Fruit fly (Drosophila melanogaster): ENCODE measurements around the gene CG9981.

Gene CG9981

dm6 chrX:16391397-16391796 lies 13.5 kb downstream of the CG9981 start, which contains the start of the genes TH1 and mei-41 (continued):
- TF ChIP-seq CG12942 (GFP tag; optimal IDR thresholded peaks at IDR 0.05): peak; percentile 82
- no peak for TF ChIP-seq CG3281 (GFP tag; optimal IDR thresholded peaks at IDR 0.05)
- peak; percentile 94 for TF ChIP-seq CG11093 (GFP tag; IDR thresholded peaks at IDR 0.05)
- peak; percentile 65; the same call in 1 of the 2 replicates for TF ChIP-seq dimm (GFP tag; IDR thresholded peaks at IDR 0.05)
- peak; percentile 94 for TF ChIP-seq CG14710 (tag; optimal IDR thresholded peaks at IDR 0.05)
- TF ChIP-seq CG13296 (GFP tag; optimal IDR thresholded peaks at IDR 0.05): no peak
- peak; percentile 54; the same call in 1 of the 2 replicates for TF ChIP-seq unc-4 (GFP tag; IDR thresholded peaks at IDR 0.05; ENCODE audit: partially characterized antibody)
- TF ChIP-seq Bdp1 (GFP tag; optimal IDR thresholded peaks at IDR 0.05): peak; percentile 48
- peak; percentile 37; the same call in 2 of the 3 replicates for TF ChIP-seq CG16813 (GFP tag; IDR thresholded peaks at IDR 0.05; ENCODE audit: partially characterized antibody)
- TF ChIP-seq CG7987 (GFP tag; optimal IDR thresholded peaks at IDR 0.05): peak; percentile 56
- peak; percentile 94 for TF ChIP-seq CG9215 (GFP tag; IDR thresholded peaks at IDR 0.05)
- TF ChIP-seq Neu2 (GFP tag; optimal IDR thresholded peaks at IDR 0.05; ENCODE audit: borderline replicate concordance): no peak
- peak in 1 of 2 experiments; percentile 91 for TF ChIP-seq bsh (GFP tag; optimal IDR thresholded peaks at IDR 0.05)
- TF ChIP-seq crp (GFP tag; optimal IDR thresholded peaks at IDR 0.05): peak in 1 of 2 experiments; percentile 45
- peak; percentile 89 for TF ChIP-seq CG11560 (tag; IDR thresholded peaks at IDR 0.05)
- peak; percentile 93 for TF ChIP-seq ara (GFP tag; IDR thresholded peaks at IDR 0.05)
- peak; percentile 70 for TF ChIP-seq CG2116 (GFP tag; optimal IDR thresholded peaks at IDR 0.05)
- no peak; the same call in 2 of the 3 replicates for TF ChIP-seq sr (GFP tag; IDR thresholded peaks at IDR 0.05)
- peak; percentile 100 for TF ChIP-seq CG7357 (GFP tag; IDR thresholded peaks at IDR 0.05)
- TF ChIP-seq CG32772 (GFP tag; IDR thresholded peaks at IDR 0.05): peak; percentile 96
- TF ChIP-seq CG33213 (GFP tag; optimal IDR thresholded peaks at IDR 0.05): no peak
- peak; percentile 89 for TF ChIP-seq CG16815 (GFP tag; optimal IDR thresholded peaks at IDR 0.05)
- peak; percentile 43; the same call in 1 of the 2 replicates for TF ChIP-seq Bgb (GFP tag; IDR thresholded peaks at IDR 0.05; ENCODE audit: partially characterized antibody)
- TF ChIP-seq Oli (tag; optimal IDR thresholded peaks at IDR 0.05): peak; percentile 88
- TF ChIP-seq CG6791 (GFP tag; IDR thresholded peaks at IDR 0.05; ENCODE audit: partially characterized antibody): no peak
- peak; percentile 75 for TF ChIP-seq CG7271 (tag; optimal IDR thresholded peaks at IDR 0.05)
- TF ChIP-seq CG11247 (GFP tag; IDR thresholded peaks at IDR 0.05): peak; percentile 94
- TF ChIP-seq ato (GFP tag; IDR thresholded peaks at IDR 0.05; ENCODE audit: partially characterized antibody): no peak
- TF ChIP-seq CG1233 (GFP tag; optimal IDR thresholded peaks at IDR 0.05): peak; percentile 75
- TF ChIP-seq so (GFP tag; IDR thresholded peaks at IDR 0.05): peak; percentile 82
- peak; percentile 96 for TF ChIP-seq CG14014 (GFP tag; IDR thresholded peaks at IDR 0.05)
- no peak for TF ChIP-seq CG12071 (GFP tag; optimal IDR thresholded peaks at IDR 0.05)
- TF ChIP-seq CG11696 (GFP tag; IDR thresholded peaks at IDR 0.05): peak; percentile 84
- no peak for TF ChIP-seq NC2α (GFP tag; optimal IDR thresholded peaks at IDR 0.05)
- peak; percentile 75 for TF ChIP-seq YL-1 (GFP tag; optimal IDR thresholded peaks at IDR 0.05)
- peak; percentile 75; the same call in 1 of the 2 replicates for TF ChIP-seq dan (GFP tag; IDR thresholded peaks at IDR 0.05)
- peak; percentile 95 for TF ChIP-seq CG17328 (GFP tag; IDR thresholded peaks at IDR 0.05)
- TF ChIP-seq CG2120 (GFP tag; optimal IDR thresholded peaks at IDR 0.05): peak; percentile 80
- TF ChIP-seq CG9609 (GFP tag; optimal IDR thresholded peaks at IDR 0.05): peak; percentile 43
- peak; percentile 31 for TF ChIP-seq CHES-1-like (GFP tag; optimal IDR thresholded peaks at IDR 0.05)
- TF ChIP-seq Ets65A (GFP tag): peak; percentile 95
- TF ChIP-seq lbe (GFP tag; optimal IDR thresholded peaks at IDR 0.05): no peak
- no peak for TF ChIP-seq CG10565 (GFP tag; optimal IDR thresholded peaks at IDR 0.05)
- TF ChIP-seq nom (GFP tag; optimal IDR thresholded peaks at IDR 0.05): no peak
- TF ChIP-seq CG17385 (GFP tag; optimal IDR thresholded peaks at IDR 0.05): peak; percentile 96
- TF ChIP-seq mld (GFP tag; IDR thresholded peaks at IDR 0.05; ENCODE audit: partially characterized antibody): no peak
- peak; percentile 12 for TF ChIP-seq Myb (GFP tag; optimal IDR thresholded peaks at IDR 0.05)
- peak; percentile 95 for TF ChIP-seq al (GFP tag; IDR thresholded peaks at IDR 0.05)
- TF ChIP-seq CG11504 (tag; optimal IDR thresholded peaks at IDR 0.05): no peak
- TF ChIP-seq eyg (GFP tag; optimal IDR thresholded peaks at IDR 0.05): no peak
